Worm (Caenorhabditis elegans) whole organism, L1 larva: ENCODE measurements around the gene F23D12.11.

Experiments
- aly-2 ChIP-seq: fragments of 150-350 bp; optimal IDR thresholded peaks from 2 replicates; lab custom pipeline; 2014; ENCODE audit warnings: missing biosample characterization, missing genetic modification characterization
- blmp-1 ChIP-seq: fragments of 150-350 bp; optimal IDR thresholded peaks from 2 replicates; lab custom pipeline; 2014; ENCODE audit warnings: missing biosample characterization, missing genetic modification characterization
- egl-27 ChIP-seq, 2 experiments: fragments of 150-350 bp in 1 of 2; sonication (generic microtip); optimal IDR thresholded peaks; 3 replicates each; lab custom pipeline; 2017 to 2018; ENCODE audit warnings: missing biosample characterization in 2 of 2, missing genetic modification characterization in 2 of 2, missing genetic modification reagents in 2 of 2
- elt-3 ChIP-seq, 6 experiments: fragments of 150-350 bp in 1 of 6; sonication (generic microtip); optimal IDR thresholded peaks; 2 replicates each; lab custom pipeline; 2017 to 2018; ENCODE audit warnings: missing biosample characterization in 6 of 6, missing genetic modification characterization in 6 of 6, inconsistent platforms in 1 of 6
- fkh-10 ChIP-seq: sonication (generic microtip); optimal IDR thresholded peaks from 2 replicates; lab custom pipeline; 2017; ENCODE audit warnings: missing biosample characterization, missing genetic modification reagents, missing genetic modification characterization
- nhr-11 ChIP-seq: fragments of 150-350 bp; optimal IDR thresholded peaks from 2 replicates; lab custom pipeline; 2014; ENCODE audit warnings: missing biosample characterization, missing genetic modification characterization
- nhr-12 ChIP-seq: sonication (generic microtip); optimal IDR thresholded peaks from 2 replicates; lab custom pipeline; 2017; ENCODE audit warnings: missing biosample characterization, missing genetic modification characterization
- unc-62 ChIP-seq: fragments of 150-350 bp; optimal IDR thresholded peaks from 2 replicates; lab custom pipeline; 2014; ENCODE audit warnings: missing biosample characterization, missing genetic modification reagents, missing genetic modification characterization
- unc-98 ChIP-seq: fragments of 200-800 bp; sonication (Bioruptor generic); IDR thresholded peaks from 2 replicates; pipeline ENCODE4 v1.3.6; 2022; ENCODE audit warnings: missing genetic modification characterization, missing compliant biosample characterization

DNA sequence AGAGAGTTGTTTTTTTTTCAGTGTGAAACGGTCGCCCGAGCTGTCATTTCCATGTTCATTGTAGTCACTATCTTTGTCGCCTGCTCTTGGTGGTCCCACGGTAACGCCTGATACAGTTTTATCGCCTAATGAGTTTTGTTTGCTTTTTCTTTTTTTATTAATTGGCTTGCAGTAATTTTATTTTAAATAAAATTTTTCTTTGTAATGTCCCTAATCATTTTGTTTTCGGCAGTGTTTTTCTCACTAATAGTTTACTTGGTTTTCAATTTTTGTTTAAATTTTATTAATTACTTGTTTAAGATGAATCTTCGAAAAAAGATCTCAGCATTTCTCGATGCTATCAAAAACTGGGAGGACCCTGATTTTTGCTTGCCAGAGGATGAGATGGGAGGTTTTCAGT, 41.0 kb upstream of the F23D12.11 start, which contains the start of gene M163.22:
- TF ChIP-seq unc-62 (GFP tag; lab: Kevin White, UChicago) (no peak), blmp-1 (tag; lab: Kevin White, UChicago) (no peak), nhr-11 (tag; lab: Kevin White, UChicago) (no peak), nhr-12 (tag; lab: Kevin White, UChicago) (no peak), elt-3 (tag; optimal IDR thresholded peaks at IDR 0.05; lab: Kevin White, UChicago) (no peak), fkh-10 (no peak), aly-2 (tag; lab: Kevin White, UChicago) (no peak), egl-27 (tag; optimal IDR thresholded peaks at IDR 0.05; lab: Kevin White, UChicago) (no peak), unc-98 (GFP tag; lab: Robert Waterston, UW) (no peak)
